Worm (Caenorhabditis elegans) whole organism, L4 larva: Measurements from ENCODE around the gene Y38C1AA.12.

ENCODE experiments used
- D1046.2 ChIP-seq: fragments of 200-800 bp; sonication (Bioruptor generic); IDR thresholded peaks from 2 replicates; pipeline ENCODE4 v1.3.6; 2022; ENCODE audit warnings: missing genetic modification characterization, missing compliant biosample characterization
- F44E2.7 ChIP-seq: fragments of 200-800 bp; sonication (Bioruptor generic); IDR thresholded peaks from 2 replicates; pipeline ENCODE4 v2.1.2; 2022; ENCODE audit warnings: missing genetic modification characterization, missing compliant biosample characterization
- ZK337.2 ChIP-seq: fragments of 200-800 bp; sonication (Bioruptor generic); IDR thresholded peaks from 2 replicates; pipeline ENCODE4 v1.3.6; 2022; ENCODE audit warnings: missing genetic modification reagents, missing genetic modification characterization, missing compliant biosample characterization
- aha-1 ChIP-seq: fragments of 150-350 bp; peaks from one replicate; lab custom pipeline; 2014; ENCODE audit warnings: missing biosample characterization, missing genetic modification characterization
- ama-1 ChIP-seq: fragments of 150-350 bp; optimal IDR thresholded peaks from 2 replicates; lab custom pipeline; 2014; ENCODE audit warnings: inconsistent platforms, mixed read lengths
- attf-4 ChIP-seq: sonication (generic microtip); optimal IDR thresholded peaks from 3 replicates; lab custom pipeline; 2017; ENCODE audit warnings: missing biosample characterization, missing genetic modification characterization
- ceh-32 ChIP-seq: sonication (generic microtip); optimal IDR thresholded peaks from 2 replicates; lab custom pipeline; 2016; ENCODE audit warnings: mild to moderate bottlenecking, missing genetic modification characterization, missing compliant biosample characterization; ENCODE audit not compliant: poor library complexity
- ctbp-1 ChIP-seq: fragments of 200-800 bp; sonication (Bioruptor generic); IDR thresholded peaks from 2 replicates; pipeline ENCODE4 v1.3.6; 2022; ENCODE audit warnings: missing genetic modification reagents, missing genetic modification characterization, missing compliant biosample characterization
- daf-16 ChIP-seq, 3 experiments: sonication (generic microtip); optimal IDR thresholded peaks; 2 replicates each; lab custom pipeline; 2016 to 2017; ENCODE audit warnings: missing genetic modification characterization in 3 of 3, missing genetic modification reagents in 3 of 3, mild to moderate bottlenecking in 2 of 3, missing compliant biosample characterization in 2 of 3, missing biosample characterization in 1 of 3, moderate library complexity in 1 of 3
- daf-19 ChIP-seq: fragments of 200-800 bp; sonication (Bioruptor generic); conservative IDR thresholded peaks from 2 replicates; pipeline ENCODE4 v1.3.6; 2022; ENCODE audit warnings: missing genetic modification characterization, missing compliant biosample characterization
- daf-8 ChIP-seq: fragments of 200-800 bp; sonication (Bioruptor generic); IDR thresholded peaks from 2 replicates; pipeline ENCODE4 v1.3.6; 2022; ENCODE audit warnings: missing genetic modification characterization, missing compliant biosample characterization
- fkh-10 ChIP-seq: fragments of 150-350 bp; optimal IDR thresholded peaks from 2 replicates; lab custom pipeline; 2014; ENCODE audit warnings: missing biosample characterization, missing genetic modification reagents, missing genetic modification characterization
- hlh-11 ChIP-seq: fragments of 200-800 bp; sonication (Bioruptor generic); optimal IDR thresholded peaks from 2 replicates; lab custom pipeline; 2018; ENCODE audit warnings: mild to moderate bottlenecking, missing genetic modification characterization, missing compliant biosample characterization
- hlh-30 ChIP-seq: sonication (generic microtip); optimal IDR thresholded peaks from 2 replicates; lab custom pipeline; 2017; ENCODE audit warnings: antibody characterized with exemption, mild to moderate bottlenecking, missing genetic modification characterization, missing compliant biosample characterization; ENCODE audit not compliant: insufficient read depth
- jun-1 ChIP-seq: fragments of 150-350 bp; optimal IDR thresholded peaks from 2 replicates; lab custom pipeline; 2014; ENCODE audit warnings: missing biosample characterization, missing genetic modification reagents, missing genetic modification characterization
- lim-7 ChIP-seq: fragments of 200-800 bp; sonication (Bioruptor generic); IDR thresholded peaks from 2 replicates; pipeline ENCODE4 v1.3.6; 2022; ENCODE audit warnings: missing genetic modification characterization, missing compliant biosample characterization
- lin-13 ChIP-seq: fragments of 150-350 bp; optimal IDR thresholded peaks from 2 replicates; lab custom pipeline; 2014; ENCODE audit warnings: missing biosample characterization, missing genetic modification reagents, missing genetic modification characterization
- lsy-2 ChIP-seq, 2 experiments: fragments of 150-350 bp in 1 of 2; sonication (generic microtip) in 1 of 2; optimal IDR thresholded peaks; 2 replicates each; lab custom pipeline; 2014 to 2017; ENCODE audit warnings: missing biosample characterization in 2 of 2, missing genetic modification characterization in 2 of 2
- madf-5 ChIP-seq, 2 experiments: fragments of 200-800 bp; sonication (Bioruptor generic); IDR thresholded peaks; 2 replicates each; pipeline ENCODE4 v1.3.6; 2022; ENCODE audit warnings: missing compliant biosample characterization in 2 of 2, missing genetic modification characterization in 2 of 2
- mdt-29 ChIP-seq: fragments of 200-800 bp; sonication (Bioruptor generic); IDR thresholded peaks from 2 replicates; pipeline ENCODE4 v1.3.6; 2022; ENCODE audit warnings: missing genetic modification reagents, missing genetic modification characterization, missing compliant biosample characterization
- mxl-2 ChIP-seq: fragments of 200-800 bp; sonication (Bioruptor generic); conservative IDR thresholded peaks from 2 replicates; pipeline ENCODE4 v1.3.6; 2022; ENCODE audit warnings: missing genetic modification reagents, missing genetic modification characterization, missing compliant biosample characterization
- nhr-237 ChIP-seq: sonication (generic microtip); optimal IDR thresholded peaks from 2 replicates; lab custom pipeline; 2017; ENCODE audit warnings: missing biosample characterization, missing genetic modification characterization
- nhr-41 ChIP-seq: fragments of 200-800 bp; sonication (Bioruptor generic); IDR thresholded peaks from 2 replicates; pipeline ENCODE4 v1.3.6; 2022; ENCODE audit warnings: missing genetic modification reagents, missing genetic modification characterization, missing compliant biosample characterization
- pha-4 ChIP-seq, 2 experiments: fragments of 150-350 bp in 1 of 2; fragments of 200-800 bp in 1 of 2; sonication (Bioruptor generic) in 1 of 2; IDR thresholded peaks in 1 of 2; optimal IDR thresholded peaks in 1 of 2; 2 replicates each; pipeline versions ENCODE4 v1.3.6 to Lab custom; 2014 to 2022; ENCODE audit warnings: missing genetic modification characterization in 2 of 2, missing genetic modification reagents in 2 of 2, missing biosample characterization in 1 of 2, missing compliant biosample characterization in 1 of 2
- php-3 ChIP-seq: fragments of 200-800 bp; sonication (Bioruptor generic); IDR thresholded peaks from 2 replicates; pipeline ENCODE4 v1.3.6; 2022; ENCODE audit warnings: missing genetic modification reagents, missing genetic modification characterization, missing compliant biosample characterization
- saeg-2 ChIP-seq: fragments of 200-800 bp; sonication (Bioruptor generic); IDR thresholded peaks from 2 replicates; pipeline ENCODE4 v1.3.6; 2022; ENCODE audit warnings: missing genetic modification reagents, missing genetic modification characterization, missing compliant biosample characterization
- set-16 ChIP-seq: fragments of 200-800 bp; sonication (Bioruptor generic); IDR thresholded peaks from 2 replicates; pipeline ENCODE4 v1.3.6; 2022; ENCODE audit warnings: missing genetic modification reagents, missing genetic modification characterization, missing compliant biosample characterization
- snpc-1.2 ChIP-seq: fragments of 200-800 bp; sonication (Bioruptor generic); IDR thresholded peaks from 2 replicates; pipeline ENCODE4 v1.3.6; 2022; ENCODE audit warnings: missing genetic modification reagents, missing genetic modification characterization, missing compliant biosample characterization
- snpc-4 ChIP-seq: fragments of 150-350 bp; optimal IDR thresholded peaks from 2 replicates; lab custom pipeline; 2014; ENCODE audit warnings: missing biosample characterization, missing genetic modification characterization
- tag-97 ChIP-seq: fragments of 200-800 bp; sonication (Bioruptor generic); IDR thresholded peaks from 2 replicates; pipeline ENCODE4 v1.3.6; 2022; ENCODE audit warnings: missing genetic modification characterization, missing compliant biosample characterization
- unc-62 ChIP-seq, 3 experiments: fragments of 150-350 bp in 1 of 3; sonication (generic microtip); optimal IDR thresholded peaks in 2 of 3; peaks in 1 of 3; 1 replicate in 1 of 3; 2 replicates in 2 of 3; lab custom pipeline; 2014 to 2017; ENCODE audit warnings: missing biosample characterization in 3 of 3, missing genetic modification characterization in 3 of 3, missing genetic modification reagents in 3 of 3, missing genotype in 1 of 3
- ztf-11 ChIP-seq: fragments of 150-350 bp; optimal IDR thresholded peaks from 2 replicates; lab custom pipeline; 2014; ENCODE audit warnings: missing biosample characterization, missing genetic modification characterization

The Y38C1AA.12 gene

DNA sequence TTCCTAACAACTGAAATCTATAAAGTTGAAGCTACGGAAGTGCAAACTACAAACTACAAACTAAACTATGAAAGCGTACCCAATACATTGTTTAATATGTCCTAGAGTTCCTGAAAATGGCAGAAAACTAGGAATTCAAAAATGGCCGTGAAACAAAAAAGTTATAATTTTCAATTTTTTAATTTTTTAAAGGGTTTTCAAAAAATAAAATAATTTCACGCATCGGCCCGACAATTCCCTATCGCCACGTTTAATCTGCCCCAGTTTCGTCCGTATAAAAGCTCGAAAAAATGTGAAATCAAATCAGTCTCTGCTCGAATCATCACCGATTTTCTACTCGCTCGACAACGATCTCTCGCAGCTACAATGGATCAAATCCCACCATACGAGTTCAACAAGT lies 33.4 kb upstream of the Y38C1AA.12 start, which contains the start of gene Y38C1AA.7:
TSS of gene Y38C1AA.7 (plus strand) at position 301 of the 400 bp plus-strand sequence.
- TF ChIP-seq mxl-2: no peak

DNA sequence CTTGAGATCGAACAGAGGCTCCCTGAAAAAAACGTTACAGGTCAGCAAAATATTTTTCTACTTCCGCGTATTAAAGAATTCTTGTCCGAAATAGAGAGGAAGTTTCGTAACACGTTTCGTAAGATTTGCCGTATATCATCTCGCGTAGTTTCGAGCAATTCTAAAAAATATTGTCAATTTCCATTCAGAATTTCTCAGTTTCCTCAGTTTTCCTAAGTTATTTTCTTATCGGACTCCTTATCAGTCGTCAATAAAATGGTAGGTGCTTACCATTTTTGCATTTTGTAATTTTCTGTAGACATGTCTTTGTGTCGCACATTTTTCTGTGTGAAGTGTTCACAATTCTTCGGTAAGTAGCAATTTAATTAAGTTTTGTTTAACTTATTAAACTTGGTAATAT lies 32.2 kb upstream of the Y38C1AA.12 start, which contains the start of gene Y38C1AA.19:
TSS of gene Y38C1AA.19 (plus strand) at position 301 of the 400 bp plus-strand sequence.
- TF ChIP-seq tag-97 (GFP tag; lab: Robert Waterston, UW) (no peak), ztf-11 (tag; lab: Kevin White, UChicago) (no peak), D1046.2 (GFP tag; lab: Robert Waterston, UW) (no peak), fkh-10 (GFP tag; lab: Kevin White, UChicago) (no peak), ctbp-1 (GFP tag; lab: Robert Waterston, UW) (no peak), php-3 (GFP tag; lab: Robert Waterston, UW) (no peak), ama-1 (lab: Kevin White, UChicago) (no peak), lsy-2 (tag; optimal IDR thresholded peaks at IDR 0.05; lab: Kevin White, UChicago) (no peak), daf-19 (GFP tag; lab: Robert Waterston, UW) (no peak), snpc-4 (tag; lab: Kevin White, UChicago) (no peak), lin-13 (GFP tag; lab: Kevin White, UChicago) (no peak), madf-5 (GFP tag; IDR thresholded peaks at IDR 0.05; lab: Robert Waterston, UW) (no peak), jun-1 (tag; lab: Kevin White, UChicago) (no peak), daf-8 (no peak), pha-4 (GFP tag; IDR thresholded peaks at IDR 0.05; lab: Robert Waterston, UW) (no peak), pha-4 (tag; optimal IDR thresholded peaks at IDR 0.05; lab: Kevin White, UChicago) (no peak)

DNA sequence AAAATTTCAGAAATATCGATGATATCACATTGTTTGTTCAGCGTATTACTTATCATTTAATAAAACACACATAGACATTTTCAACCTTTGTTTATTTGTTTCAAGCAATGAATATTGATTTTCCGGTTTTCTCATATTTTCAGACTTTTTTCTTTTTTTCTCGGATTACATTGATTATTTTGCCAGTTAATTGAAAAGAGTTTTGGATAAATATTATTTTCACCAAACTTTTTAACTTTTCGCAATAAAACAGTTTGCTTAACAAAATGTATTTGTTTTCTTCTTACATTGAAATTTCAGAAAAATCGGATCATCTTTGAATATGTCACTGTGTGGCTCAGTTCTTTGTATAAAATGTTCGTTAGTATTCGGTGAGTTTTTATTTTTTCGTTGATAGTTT lies 29.5 kb upstream of the Y38C1AA.12 start, which contains the start of gene Y38C1AA.6:
TSS of gene Y38C1AA.6 (plus strand) at position 301 of the 400 bp plus-strand sequence.
- TF ChIP-seq saeg-2 (GFP tag; lab: Robert Waterston, UW) (no peak), nhr-237 (no peak), daf-16 (GFP tag; optimal IDR thresholded peaks at IDR 0.05; lab: Kevin White, UChicago) (no peak), daf-16 (tag; optimal IDR thresholded peaks at IDR 0.05; lab: Kevin White, UChicago) (peak; percentile 62), hlh-11 (tag; lab: Kevin White, UChicago) (no peak), mdt-29 (GFP tag; lab: Robert Waterston, UW) (no peak)

DNA sequence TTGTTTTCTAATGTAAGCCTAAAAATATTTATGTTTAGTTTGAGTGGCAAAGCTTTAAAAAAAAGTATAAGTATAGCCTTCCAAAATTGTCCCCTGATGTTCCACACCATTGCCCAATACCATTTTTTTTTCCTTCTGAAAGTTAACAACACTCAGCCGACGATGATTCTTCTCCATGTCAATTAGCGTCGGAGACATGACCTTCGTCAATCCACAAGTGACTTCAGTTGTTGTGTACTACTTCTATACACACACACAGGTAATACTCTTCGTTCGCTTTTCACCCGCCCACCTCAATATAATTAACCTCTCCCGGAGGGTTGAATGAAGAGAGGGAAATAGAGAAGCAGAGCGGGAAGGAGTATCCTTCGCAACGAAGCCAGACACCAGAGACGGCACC lies 27.3 kb upstream of the Y38C1AA.12 start, which contains the start of gene cutl-24:
TSS of gene cutl-24 (plus strand) at position 301 of the 400 bp plus-strand sequence.
- no peak for TF ChIP-seq nhr-41 (GFP tag; lab: Robert Waterston, UW)
- TF ChIP-seq snpc-1.2: no peak
- no peak for TF ChIP-seq F44E2.7
- TF ChIP-seq attf-4 (tag; lab: Kevin White, UChicago): no peak
- no peak for TF ChIP-seq lim-7 (GFP tag; lab: Robert Waterston, UW)
- no peak for TF ChIP-seq ZK337.2 (GFP tag; lab: Robert Waterston, UW)

DNA sequence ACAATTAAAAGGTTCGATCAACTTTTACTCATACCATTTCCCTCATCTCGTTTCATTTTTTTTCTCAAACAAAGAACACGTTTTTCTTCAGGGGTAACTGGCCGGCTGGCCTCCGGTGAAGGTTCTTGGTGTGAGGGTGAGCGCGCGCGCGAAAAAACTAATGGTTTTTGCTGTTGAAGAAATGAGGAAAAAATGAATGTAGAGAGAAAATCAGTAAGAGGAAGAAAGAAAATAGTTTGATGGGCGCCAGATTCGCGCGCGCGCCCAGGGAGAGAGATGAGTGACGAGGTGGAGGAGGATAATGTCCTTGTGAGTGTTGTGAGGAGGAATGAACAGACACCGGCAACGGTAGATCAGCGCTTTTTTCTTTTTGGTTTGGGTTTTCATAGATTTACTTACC lies 21.0 kb upstream of the Y38C1AA.12 start:
- TF ChIP-seq hlh-30 (tag; lab: Kevin White, UChicago): peak; percentile 5
- TF ChIP-seq snpc-1.2: no peak
- peak in 1 of 2 experiments; percentile 78 for TF ChIP-seq unc-62 (GFP tag; optimal IDR thresholded peaks at IDR 0.05 in 1 of 2; lab: Kevin White, UChicago)
- no peak for TF ChIP-seq unc-62 (tag; optimal IDR thresholded peaks at IDR 0.05; lab: Kevin White, UChicago)
- 0 out of 2 replicates have a peak, but pooled peaks have one; percentile 13 for TF ChIP-seq set-16 (GFP tag; lab: Robert Waterston, UW)
- TF ChIP-seq, all 104 proteins: peak for 3

DNA sequence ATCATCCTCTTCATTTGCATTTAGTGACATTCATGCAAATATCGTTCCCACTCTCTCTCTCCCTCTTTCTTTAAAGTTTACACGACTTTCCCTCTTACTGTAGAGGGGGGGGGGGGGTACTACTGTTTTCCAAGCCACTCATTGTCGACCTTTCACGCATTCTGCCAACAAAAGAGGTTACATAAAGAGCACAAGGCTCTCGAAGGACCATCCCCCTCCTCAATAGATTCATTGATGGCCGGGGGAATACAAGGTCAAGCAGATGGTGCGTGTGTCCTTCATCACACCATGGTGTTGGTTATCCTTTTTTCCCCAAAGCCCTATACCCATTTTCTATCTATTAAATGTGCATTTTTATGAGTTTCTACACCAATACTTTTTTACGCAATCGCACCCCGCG lies 19.1 kb upstream of the Y38C1AA.12 start:
- TF ChIP-seq ceh-32 (tag; lab: Kevin White, UChicago) (no peak), aha-1 (tag; lab: Kevin White, UChicago) (peak; percentile 42)
